Fruit fly (Drosophila melanogaster) whole organism, embryonic: ENCODE measurements around the gene CG43815.

Experiments used
- ATbp ChIP-seq: fragments of 200-800 bp; sonication (Bioruptor generic); optimal IDR thresholded peaks from 2 replicates; lab custom pipeline; 2017; ENCODE audit warnings: missing biosample characterization, mild to moderate bottlenecking, missing genetic modification characterization, missing genetic modification reagents
- CG10267 ChIP-seq: fragments of 200-800 bp; sonication (Bioruptor generic); optimal IDR thresholded peaks from 2 replicates; lab custom pipeline; 2018; ENCODE audit warnings: missing biosample characterization, mild to moderate bottlenecking, missing genetic modification characterization, moderate library complexity
- CG10979 ChIP-seq: fragments of 200-800 bp; sonication (Bioruptor generic); optimal IDR thresholded peaks from 2 replicates; lab custom pipeline; 2018; ENCODE audit warnings: missing biosample characterization, mild to moderate bottlenecking, missing genetic modification characterization, moderate library complexity
- CG12236 ChIP-seq: fragments of 200-800 bp; sonication (Bioruptor generic); optimal IDR thresholded peaks from 2 replicates; lab custom pipeline; 2016; ENCODE audit warnings: missing biosample characterization, missing genetic modification characterization
- CG1233 ChIP-seq: fragments of 200-800 bp; sonication (Bioruptor generic); optimal IDR thresholded peaks from 4 replicates; lab custom pipeline; 2018; ENCODE audit warnings: missing biosample characterization, mild to moderate bottlenecking, missing genetic modification characterization
- CG15269 ChIP-seq: fragments of 200-800 bp; sonication (Bioruptor generic); optimal IDR thresholded peaks from 2 replicates; lab custom pipeline; 2018; ENCODE audit warnings: missing biosample characterization, mild to moderate bottlenecking, missing genetic modification characterization, moderate library complexity
- CG16863 ChIP-seq: fragments of 200-800 bp; sonication (Bioruptor generic); optimal IDR thresholded peaks from 3 replicates; lab custom pipeline; 2016; ENCODE audit warnings: missing biosample characterization, missing genetic modification characterization
- CG17186 ChIP-seq: fragments of 200-800 bp; sonication (Bioruptor generic); optimal IDR thresholded peaks from 3 replicates; lab custom pipeline; 2017; ENCODE audit warnings: missing biosample characterization, missing genetic modification reagents, missing genetic modification characterization
- CG17612 ChIP-seq: fragments of 200-800 bp; sonication (Bioruptor generic); IDR thresholded peaks from 2 replicates; pipeline ENCODE4 v1.3.6; 2022; ENCODE audit warnings: missing biosample characterization, missing genetic modification characterization
- CG30403 ChIP-seq: fragments of 200-800 bp; sonication (Bioruptor generic); optimal IDR thresholded peaks from 3 replicates; lab custom pipeline; 2016; ENCODE audit warnings: missing biosample characterization, missing genetic modification characterization
- CG31365 ChIP-seq: fragments of 200-800 bp; sonication (Bioruptor generic); optimal IDR thresholded peaks from 2 replicates; lab custom pipeline; 2018; ENCODE audit warnings: missing biosample characterization, mild to moderate bottlenecking, missing genetic modification characterization
- CG32767 ChIP-seq: fragments of 200-800 bp; sonication (Bioruptor generic); IDR thresholded peaks from 2 replicates; pipeline ENCODE4 v1.3.6; 2022; ENCODE audit warnings: missing biosample characterization, missing genetic modification characterization
- CG4617 ChIP-seq: fragments of 200-800 bp; sonication (Bioruptor generic); optimal IDR thresholded peaks from 3 replicates; lab custom pipeline; 2016; ENCODE audit warnings: missing biosample characterization, missing genetic modification characterization, borderline replicate concordance
- CG4707 ChIP-seq: fragments of 200-800 bp; sonication (Bioruptor generic); optimal IDR thresholded peaks from 2 replicates; lab custom pipeline; 2018; ENCODE audit warnings: missing biosample characterization, mild to moderate bottlenecking, missing genetic modification characterization, moderate library complexity
- CG4820 ChIP-seq: fragments of 200-800 bp; sonication (Bioruptor generic); optimal IDR thresholded peaks from 3 replicates; lab custom pipeline; 2016; ENCODE audit warnings: missing biosample characterization, missing genetic modification characterization
- CG7963 ChIP-seq: fragments of 200-800 bp; sonication (Bioruptor generic); IDR thresholded peaks from 3 replicates; pipeline ENCODE4 v1.3.6; 2022; ENCODE audit warnings: missing biosample characterization, missing genetic modification characterization; ENCODE audit not compliant: partially characterized antibody
- CG8281 ChIP-seq: fragments of 200-800 bp; sonication (Bioruptor generic); optimal IDR thresholded peaks from 2 replicates; lab custom pipeline; 2018; ENCODE audit warnings: missing biosample characterization, mild to moderate bottlenecking, missing genetic modification characterization, moderate library complexity
- CG8290 ChIP-seq, 3 experiments: fragments of 200-800 bp; sonication (Bioruptor generic); optimal IDR thresholded peaks; 2 replicates each; lab custom pipeline; 2016 to 2019; ENCODE audit warnings: missing biosample characterization in 3 of 3, missing genetic modification characterization in 3 of 3, mild to moderate bottlenecking in 2 of 3, moderate library complexity in 1 of 3
- CG8388 ChIP-seq: fragments of 200-800 bp; sonication (Bioruptor generic); optimal IDR thresholded peaks from 2 replicates; lab custom pipeline; 2019; ENCODE audit warnings: missing biosample characterization, mild to moderate bottlenecking, missing genetic modification characterization, moderate library complexity
- CHES-1-like ChIP-seq: fragments of 200-800 bp; sonication (Bioruptor generic); optimal IDR thresholded peaks from 2 replicates; lab custom pipeline; 2016; ENCODE audit warnings: missing biosample characterization, missing genetic modification characterization
- CkIIα-i1 ChIP-seq: fragments of 200-800 bp; sonication (Bioruptor generic); IDR thresholded peaks from 2 replicates; pipeline ENCODE4 v1.3.6; 2022; ENCODE audit warnings: missing biosample characterization, missing genetic modification characterization
- D19B ChIP-seq: fragments of 200-800 bp; sonication (Bioruptor generic); optimal IDR thresholded peaks from 2 replicates; lab custom pipeline; 2017; ENCODE audit warnings: missing biosample characterization, mild to moderate bottlenecking, missing genetic modification characterization
- Dfd ChIP-seq, 2 experiments: fragments of >200 bp; optimal IDR thresholded peaks; 2 replicates each; lab custom pipeline; 2017; ENCODE audit warnings: missing biosample characterization in 2 of 2, missing genetic modification characterization in 2 of 2
- Dip2 ChIP-seq: fragments of 200-800 bp; sonication (Bioruptor generic); IDR thresholded peaks from 2 replicates; pipeline ENCODE4 v1.3.6; 2022; ENCODE audit warnings: missing biosample characterization, missing genetic modification characterization
- Doc3 ChIP-seq: fragments of 200-800 bp; sonication (Bioruptor generic); IDR thresholded peaks from 3 replicates; pipeline ENCODE4 v1.3.6; 2022; ENCODE audit warnings: missing biosample characterization, missing genetic modification characterization; ENCODE audit not compliant: partially characterized antibody
- Drgx ChIP-seq: fragments of 200-800 bp; sonication (Bioruptor generic); IDR thresholded peaks from 2 replicates; pipeline ENCODE4 v1.3.6; 2022; ENCODE audit warnings: missing biosample characterization, missing genetic modification characterization
- Fer3 ChIP-seq: fragments of 200-800 bp; sonication (Bioruptor generic); optimal IDR thresholded peaks from 2 replicates; lab custom pipeline; 2018; ENCODE audit warnings: missing biosample characterization, mild to moderate bottlenecking, missing genetic modification characterization, moderate library complexity
- HHEX ChIP-seq: fragments of 200-800 bp; sonication (Bioruptor generic); optimal IDR thresholded peaks from 3 replicates; lab custom pipeline; 2017; ENCODE audit warnings: missing biosample characterization, mild to moderate bottlenecking, missing genetic modification characterization, missing genetic modification reagents
- HLHmδ ChIP-seq: fragments of 200-800 bp; sonication (Bioruptor generic); optimal IDR thresholded peaks from 2 replicates; lab custom pipeline; 2018; ENCODE audit warnings: missing biosample characterization, mild to moderate bottlenecking, missing genetic modification characterization, moderate library complexity
- Kr ChIP-seq: fragments of 200-800 bp; sonication (Bioruptor generic); optimal IDR thresholded peaks from 2 replicates; lab custom pipeline; 2017; ENCODE audit warnings: missing biosample characterization, mild to moderate bottlenecking, missing genetic modification characterization
- PHDP ChIP-seq: fragments of 200-800 bp; sonication (Bioruptor generic); optimal IDR thresholded peaks from 3 replicates; lab custom pipeline; 2018; ENCODE audit warnings: missing biosample characterization, mild to moderate bottlenecking, missing genetic modification characterization, moderate library complexity
- Ravus ChIP-seq: fragments of 200-800 bp; sonication (Bioruptor generic); IDR thresholded peaks from 2 replicates; pipeline ENCODE4 v1.3.6; 2022; ENCODE audit warnings: missing biosample characterization, missing genetic modification characterization
- Six4 ChIP-seq: fragments of 200-800 bp; sonication (Bioruptor generic); optimal IDR thresholded peaks from 2 replicates; lab custom pipeline; 2016; ENCODE audit warnings: missing biosample characterization, missing genetic modification characterization
- ab ChIP-seq: fragments of 200-800 bp; sonication (Bioruptor generic); optimal IDR thresholded peaks from 2 replicates; lab custom pipeline; 2016; ENCODE audit warnings: missing biosample characterization, missing genetic modification characterization
- amos ChIP-seq: fragments of 200-800 bp; sonication (Bioruptor generic); IDR thresholded peaks from 2 replicates; pipeline ENCODE4 v1.3.6; 2022; ENCODE audit warnings: missing biosample characterization, missing genetic modification characterization; ENCODE audit not compliant: partially characterized antibody
- ap ChIP-seq: fragments of 200-800 bp; sonication (Bioruptor generic); IDR thresholded peaks from 2 replicates; pipeline ENCODE4 v1.3.6; 2022; ENCODE audit warnings: missing biosample characterization, missing genetic modification characterization
- bigmax ChIP-seq: fragments of 200-800 bp; sonication (Bioruptor generic); optimal IDR thresholded peaks from 2 replicates; lab custom pipeline; 2018; ENCODE audit warnings: missing biosample characterization, mild to moderate bottlenecking, missing genetic modification characterization
- btn ChIP-seq: fragments of 200-800 bp; sonication (Bioruptor generic); optimal IDR thresholded peaks from 2 replicates; lab custom pipeline; 2016; ENCODE audit warnings: missing biosample characterization, missing genetic modification characterization
- cwo ChIP-seq: fragments of 200-800 bp; sonication (Bioruptor generic); optimal IDR thresholded peaks from 3 replicates; lab custom pipeline; 2017; ENCODE audit warnings: missing biosample characterization, missing genetic modification characterization, mild to moderate bottlenecking, moderate library complexity, missing genetic modification reagents
- dm ChIP-seq: fragments of 200-800 bp; sonication (Bioruptor generic); optimal IDR thresholded peaks from 3 replicates; lab custom pipeline; 2016; ENCODE audit warnings: missing biosample characterization, missing genetic modification characterization
- ems ChIP-seq: fragments of 200-800 bp; sonication (Bioruptor generic); optimal IDR thresholded peaks from 3 replicates; lab custom pipeline; 2016; ENCODE audit warnings: missing biosample characterization, missing genetic modification characterization
- fd64A ChIP-seq: fragments of 200-800 bp; sonication (Bioruptor generic); optimal IDR thresholded peaks from 3 replicates; lab custom pipeline; 2018; ENCODE audit warnings: missing biosample characterization, mild to moderate bottlenecking, missing genetic modification characterization
- gcm2 ChIP-seq: fragments of 200-800 bp; sonication (Bioruptor generic); optimal IDR thresholded peaks from 2 replicates; lab custom pipeline; 2016; ENCODE audit warnings: missing biosample characterization, missing genetic modification characterization
- hth ChIP-seq: fragments of >200 bp; optimal IDR thresholded peaks from 2 replicates; lab custom pipeline; 2017; ENCODE audit warnings: inconsistent platforms
- nerfin-2 ChIP-seq: fragments of 200-800 bp; sonication (Bioruptor generic); IDR thresholded peaks from 2 replicates; pipeline ENCODE4 v1.3.6; 2022; ENCODE audit warnings: missing biosample characterization, missing genetic modification characterization; ENCODE audit not compliant: partially characterized antibody
- schlank ChIP-seq: fragments of 200-800 bp; sonication (Bioruptor generic); optimal IDR thresholded peaks from 2 replicates; lab custom pipeline; 2018; ENCODE audit warnings: missing biosample characterization, mild to moderate bottlenecking, missing genetic modification characterization
- sens ChIP-seq: fragments of 200-800 bp; sonication (Bioruptor generic); peaks from one replicate; lab custom pipeline; 2016; ENCODE audit warnings: missing biosample characterization, missing genetic modification characterization
- ssp ChIP-seq: fragments of 200-800 bp; sonication (Bioruptor generic); IDR thresholded peaks from 2 replicates; pipeline ENCODE4 v1.3.6; 2022; ENCODE audit warnings: missing biosample characterization, missing genetic modification characterization
- stc ChIP-seq: fragments of 200-800 bp; sonication (Bioruptor generic); IDR thresholded peaks from 2 replicates; pipeline ENCODE4 v1.3.6; 2022; ENCODE audit warnings: missing biosample characterization, missing genetic modification characterization
- z ChIP-seq: fragments of 200-800 bp; sonication (Bioruptor generic); IDR thresholded peaks from 3 replicates; pipeline ENCODE4 v1.3.6; 2022; ENCODE audit warnings: missing biosample characterization, missing genetic modification characterization

Gene CG43815

dm6 chr2L:3573172-3573755 is 2.7 kb upstream of the CG43815 start (continued):
- TF ChIP-seq ATbp (GFP tag; lab: Kevin White, UChicago) (peak; percentile 8), Kr (GFP tag; lab: Kevin White, UChicago) (no peak), Doc3 (GFP tag; lab: Robert Waterston, UW) (no peak), CG8388 (peak; percentile 71), CG10979 (peak; percentile 76), CG4707 (GFP tag; lab: Kevin White, UChicago) (no peak), CG1233 (GFP tag; lab: Kevin White, UChicago) (peak; percentile 24), CG16863 (no peak), ab (GFP tag; lab: Kevin White, UChicago) (no peak), btn (GFP tag; lab: Kevin White, UChicago) (no peak), CG4820 (GFP tag; lab: Kevin White, UChicago) (peak; percentile 74), schlank (tag; lab: Kevin White, UChicago) (no peak), CkIIα-i1 (GFP tag; lab: Robert Waterston, UW) (no peak; the same call in 1 of the 2 replicates), Dip2 (GFP tag; lab: Robert Waterston, UW) (no peak), z (GFP tag; lab: Robert Waterston, UW) (peak; percentile 55; the same call in 2 of the 3 replicates), Fer3 (tag; lab: Kevin White, UChicago) (peak; percentile 65), PHDP (tag; lab: Kevin White, UChicago) (peak; percentile 74), CG12236 (GFP tag; lab: Kevin White, UChicago) (no peak), cwo (no peak), HHEX (GFP tag; lab: Kevin White, UChicago) (peak; percentile 55), HLHmδ (peak; percentile 82), hth (no peak), D19B (no peak), dm (no peak), fd64A (GFP tag; lab: Kevin White, UChicago) (no peak), ap (GFP tag; lab: Robert Waterston, UW) (no peak), CHES-1-like (GFP tag; lab: Kevin White, UChicago) (peak; percentile 16), Dfd (GFP tag; optimal IDR thresholded peaks at IDR 0.05; lab: Kevin White, UChicago) (no peak), CG8290 (GFP tag; optimal IDR thresholded peaks at IDR 0.05; lab: Kevin White, UChicago) (no peak), CG8290 (tag; optimal IDR thresholded peaks at IDR 0.05; lab: Kevin White, UChicago) (peak in 1 of 2 experiments; percentile 35), CG8281 (tag; lab: Kevin White, UChicago) (no peak), CG17186 (GFP tag; lab: Kevin White, UChicago) (no peak), CG32767 (GFP tag; lab: Robert Waterston, UW) (peak; percentile 77), Six4 (GFP tag; lab: Kevin White, UChicago) (peak; percentile 42), CG30403 (GFP tag; lab: Kevin White, UChicago) (peak; percentile 62), CG10267 (tag; lab: Kevin White, UChicago) (peak; percentile 27), bigmax (GFP tag; lab: Kevin White, UChicago) (no peak), sens (GFP tag; lab: Kevin White, UChicago) (peak; percentile 79), ssp (GFP tag; lab: Robert Waterston, UW) (peak; percentile 61), Drgx (GFP tag; lab: Robert Waterston, UW) (no peak), stc (GFP tag; lab: Robert Waterston, UW) (peak; percentile 61), CG7963 (GFP tag; lab: Robert Waterston, UW) (no peak), CG15269 (peak; percentile 76), ems (GFP tag; lab: Kevin White, UChicago) (peak; percentile 30), CG31365 (no peak), gcm2 (GFP tag; lab: Kevin White, UChicago) (no peak), nerfin-2 (GFP tag; lab: Robert Waterston, UW) (no peak), Ravus (GFP tag; lab: Robert Waterston, UW) (peak; percentile 32), amos (GFP tag; lab: Robert Waterston, UW) (no peak), CG17612 (no peak), CG4617 (GFP tag; lab: Kevin White, UChicago) (no peak)
